Fruit fly (Drosophila melanogaster): ENCODE measurements around the gene CG3808.
A peak's percentile ranks its signal among the peaks of the same experiment; 100 is the strongest.

Gene CG3808

DNA sequence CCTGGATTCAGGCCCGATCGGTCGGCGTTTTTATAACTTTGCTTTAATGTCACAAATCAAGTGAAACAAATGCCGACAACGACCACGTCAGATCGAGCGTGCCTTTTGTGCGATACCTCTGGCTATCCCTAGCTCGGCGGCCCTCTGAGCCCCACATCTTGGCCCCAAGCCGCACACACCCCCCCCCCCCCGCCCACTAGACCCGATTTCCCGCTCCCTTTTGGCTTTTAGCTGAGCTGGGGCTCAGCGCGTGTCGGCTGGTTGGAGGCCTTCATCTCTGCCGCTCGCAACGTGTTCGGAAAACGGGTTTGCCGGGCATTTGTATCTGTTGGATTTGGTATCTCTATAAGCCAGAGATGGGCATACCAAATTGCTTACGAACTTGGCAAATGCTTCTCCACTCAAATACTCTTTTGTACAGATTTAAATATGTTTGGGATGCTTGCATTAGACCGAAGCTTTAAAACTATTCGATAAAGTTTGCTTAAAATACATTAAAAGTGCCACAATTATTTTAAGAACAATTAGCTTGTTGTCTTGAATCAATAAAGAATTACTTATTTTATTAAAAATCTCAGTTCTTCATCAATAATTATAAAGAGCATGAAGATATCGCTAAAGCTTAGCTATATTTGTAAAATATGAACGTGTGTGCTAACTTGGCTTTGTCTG is 15.9 kb upstream of the CG3808 start (continued):
- TF ChIP-seq CG31627 (GFP tag; optimal IDR thresholded peaks at IDR 0.05) (peak; percentile 20), Hr38 (GFP tag; optimal IDR thresholded peaks at IDR 0.05) (no peak), achi (GFP tag; optimal IDR thresholded peaks at IDR 0.05) (peak; percentile 56), pdm3 (GFP tag; optimal IDR thresholded peaks at IDR 0.05) (peak; percentile 79), Ets21C (GFP tag; optimal IDR thresholded peaks at IDR 0.05) (no peak), Blimp-1 (GFP tag; optimal IDR thresholded peaks at IDR 0.05) (no peak), CG6808 (GFP tag; optimal IDR thresholded peaks at IDR 0.05) (peak; percentile 30), CG6792 (GFP tag; optimal IDR thresholded peaks at IDR 0.05) (peak; percentile 45), Gug (GFP tag; IDR thresholded peaks at IDR 0.05) (peak; percentile 31; the same call in 1 of the 2 replicates), CG32006 (GFP tag; optimal IDR thresholded peaks at IDR 0.05) (peak; percentile 80), Smox (GFP tag; optimal IDR thresholded peaks at IDR 0.05) (peak; percentile 29), lz (GFP tag; optimal IDR thresholded peaks at IDR 0.05) (peak; percentile 47), Sox14 (GFP tag; optimal IDR thresholded peaks at IDR 0.05) (peak; percentile 70), CG4318 (GFP tag; optimal IDR thresholded peaks at IDR 0.05) (peak; percentile 45), eg (GFP tag; IDR thresholded peaks at IDR 0.05) (peak; percentile 36; the same call in 1 of the 3 replicates), Hr4 (GFP tag; optimal IDR thresholded peaks at IDR 0.05) (peak; percentile 76), CG34406 (GFP tag; optimal IDR thresholded peaks at IDR 0.05) (peak; percentile 59), Hr39 (GFP tag; optimal IDR thresholded peaks at IDR 0.05) (peak; percentile 43), CG8632 (GFP tag; optimal IDR thresholded peaks at IDR 0.05) (peak; percentile 54), fd59A (GFP tag; optimal IDR thresholded peaks at IDR 0.05) (peak; percentile 69), Ets96B (tag; optimal IDR thresholded peaks at IDR 0.05) (peak; percentile 78), acj6 (GFP tag; optimal IDR thresholded peaks at IDR 0.05) (peak; percentile 62), vri (GFP tag; optimal IDR thresholded peaks at IDR 0.05) (peak; percentile 10), fkh (GFP tag; optimal IDR thresholded peaks at IDR 0.05) (no peak), CG9139 (GFP tag; optimal IDR thresholded peaks at IDR 0.05) (no peak), CG10669 (GFP tag; optimal IDR thresholded peaks at IDR 0.05) (peak; percentile 71), fd85E (GFP tag; optimal IDR thresholded peaks at IDR 0.05) (peak; percentile 14), CG1621 (tag; optimal IDR thresholded peaks at IDR 0.05) (no peak), Sox15 (GFP tag; optimal IDR thresholded peaks at IDR 0.05) (peak; percentile 47), CG3032 (tag; optimal IDR thresholded peaks at IDR 0.05) (peak; percentile 67), CG8119 (GFP tag; IDR thresholded peaks at IDR 0.05) (peak; percentile 76), topi (GFP tag; optimal IDR thresholded peaks at IDR 0.05) (peak; percentile 54)

DNA sequence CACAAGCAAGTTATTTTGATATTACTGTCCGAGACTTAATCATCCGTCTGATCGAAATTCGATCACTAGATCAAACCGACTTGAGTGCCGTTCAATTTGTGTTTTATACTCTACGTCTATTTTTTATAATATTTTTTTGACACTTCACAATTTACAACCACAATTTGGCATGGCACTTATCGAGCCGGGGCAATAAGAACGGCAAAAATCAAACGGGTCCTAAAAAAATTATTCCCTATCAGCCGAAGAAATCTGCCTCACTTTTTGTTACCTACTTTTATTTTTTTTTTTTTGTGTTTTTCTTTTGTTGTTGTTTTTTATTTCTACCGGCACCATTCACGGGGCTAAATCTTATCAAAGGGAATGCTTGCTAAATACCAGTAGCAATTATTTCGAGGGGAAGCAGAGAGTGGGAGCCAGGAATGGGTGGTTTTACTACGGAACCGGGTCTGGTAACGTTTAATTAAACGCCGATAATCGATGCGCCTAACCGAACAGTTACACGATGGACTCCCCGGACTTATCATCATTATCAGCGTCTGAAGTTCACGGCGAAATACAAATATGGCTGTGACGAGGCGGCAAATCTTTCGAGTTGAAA is 15.1 kb upstream of the CG3808 start:
- TF ChIP-seq svp (GFP tag), result no peak
- TF ChIP-seq CG6854 (GFP tag; optimal IDR thresholded peaks at IDR 0.05), result no peak
- TF ChIP-seq Eip78C (GFP tag), result peak; percentile 50
- peak; percentile 72 for TF ChIP-seq vri (GFP tag; optimal IDR thresholded peaks at IDR 0.05)
- TF ChIP-seq CG10669 (GFP tag; optimal IDR thresholded peaks at IDR 0.05), result no peak

DNA sequence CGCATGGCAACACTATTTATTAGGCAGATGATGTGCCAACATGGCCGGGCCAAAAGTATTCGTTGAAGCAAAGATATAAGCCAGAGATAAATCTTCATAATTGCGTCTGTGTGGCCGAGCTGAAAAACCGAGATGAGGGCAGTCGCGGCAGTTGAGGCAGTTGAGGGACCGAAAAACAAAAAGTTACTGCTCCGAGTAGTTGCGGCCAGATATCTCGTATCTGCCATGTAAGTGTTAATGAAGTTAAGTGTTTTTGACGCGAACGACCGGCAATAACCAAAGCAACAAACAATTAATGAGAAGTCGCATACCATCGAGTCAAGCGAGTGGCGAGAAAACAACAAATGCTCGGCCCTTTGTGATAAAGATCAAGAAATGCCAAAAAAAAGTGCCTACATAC is 14.4 kb upstream of the CG3808 start:
- TF ChIP-seq Eip78C (GFP tag), result no peak
- no peak for TF ChIP-seq Ets21C (GFP tag; optimal IDR thresholded peaks at IDR 0.05)
- no peak for TF ChIP-seq CG31627 (GFP tag; optimal IDR thresholded peaks at IDR 0.05)
- TF ChIP-seq CG8119 (GFP tag; IDR thresholded peaks at IDR 0.05), result no peak
- TF ChIP-seq CG11762 (GFP tag; optimal IDR thresholded peaks at IDR 0.05; ENCODE audit: insufficient read depth), result no peak

DNA sequence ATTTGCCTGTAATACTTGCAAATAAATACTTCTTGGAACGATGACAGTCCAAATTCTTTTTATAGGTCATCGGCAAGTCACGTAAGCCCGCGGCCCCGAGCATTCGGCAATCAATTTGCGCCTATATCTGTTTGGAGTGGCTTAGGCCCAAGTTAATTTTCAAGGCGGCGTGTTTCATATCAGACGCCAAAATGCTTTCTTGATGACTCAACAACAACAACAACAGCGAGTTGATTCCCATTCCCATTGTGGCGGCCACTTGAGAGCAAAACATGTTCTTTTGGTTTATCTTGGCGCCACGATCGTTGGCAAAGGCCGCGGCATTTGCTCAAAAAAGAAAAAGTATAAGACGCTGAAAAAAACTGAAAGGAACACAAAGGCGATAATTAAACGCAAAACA is 13.7 kb upstream of the CG3808 start:
- TF ChIP-seq Hr4 (GFP tag; optimal IDR thresholded peaks at IDR 0.05), result no peak
- TF ChIP-seq net (GFP tag; optimal IDR thresholded peaks at IDR 0.05), result no peak
- TF ChIP-seq CG6808 (GFP tag; optimal IDR thresholded peaks at IDR 0.05), result no peak
- no peak for TF ChIP-seq CG3919 (GFP tag; optimal IDR thresholded peaks at IDR 0.05)
- no peak for TF ChIP-seq acj6 (GFP tag; optimal IDR thresholded peaks at IDR 0.05)
- TF ChIP-seq CG8632 (GFP tag; optimal IDR thresholded peaks at IDR 0.05), result no peak
- no peak for TF ChIP-seq Eip78C (GFP tag)
- no peak for TF ChIP-seq spab (GFP tag; optimal IDR thresholded peaks at IDR 0.05)
- TF ChIP-seq CG6792 (GFP tag; optimal IDR thresholded peaks at IDR 0.05), result no peak
- TF ChIP-seq CG3032 (tag; optimal IDR thresholded peaks at IDR 0.05), result no peak
- TF ChIP-seq eg (GFP tag; IDR thresholded peaks at IDR 0.05), result no peak
- TF ChIP-seq dac (GFP tag; optimal IDR thresholded peaks at IDR 0.05), result no peak
- TF ChIP-seq CG16779 (tag; optimal IDR thresholded peaks at IDR 0.05), result no peak
